Worm (Caenorhabditis elegans) whole organism, late embryonic: ENCODE measurements around the gene ZK262.9.
"Not testable (repeated sequence)": the region's sequence is repeated elsewhere in the genome, so short reads cannot be mapped to it uniquely, and the experiment has no call there.

ENCODE experiments used
- C38D4.7 ChIP-seq: fragments of 200-800 bp; sonication (Bioruptor generic); optimal IDR thresholded peaks from 2 replicates; lab custom pipeline; 2018; ENCODE audit warnings: mild to moderate bottlenecking, missing genetic modification characterization, moderate library complexity, missing compliant biosample characterization
- F13H6.1 ChIP-seq: sonication (generic microtip); optimal IDR thresholded peaks from 2 replicates; lab custom pipeline; 2016; ENCODE audit warnings: missing genetic modification characterization, missing compliant biosample characterization
- K02D7.2 ChIP-seq: sonication (generic microtip); optimal IDR thresholded peaks from 2 replicates; lab custom pipeline; 2017; ENCODE audit warnings: mild to moderate bottlenecking, missing genetic modification characterization, missing compliant biosample characterization
- ahr-1 ChIP-seq: sonication (generic microtip); optimal IDR thresholded peaks from 2 replicates; lab custom pipeline; 2016; ENCODE audit warnings: missing genetic modification characterization, missing compliant biosample characterization
- ceh-14 ChIP-seq: sonication (generic microtip); optimal IDR thresholded peaks from 2 replicates; lab custom pipeline; 2016; ENCODE audit warnings: missing genotype, missing genetic modification characterization, missing compliant biosample characterization
- ceh-18 ChIP-seq: sonication (generic microtip); optimal IDR thresholded peaks from 2 replicates; lab custom pipeline; 2016; ENCODE audit warnings: missing genetic modification characterization, missing compliant biosample characterization
- ceh-19 ChIP-seq: fragments of 200-800 bp; sonication (Bioruptor generic); optimal IDR thresholded peaks from 2 replicates; lab custom pipeline; 2018; ENCODE audit warnings: mild to moderate bottlenecking, missing genetic modification characterization, missing compliant biosample characterization
- ceh-2 ChIP-seq: sonication (generic microtip); optimal IDR thresholded peaks from 2 replicates; lab custom pipeline; 2016; ENCODE audit warnings: missing genotype, missing genetic modification characterization, missing compliant biosample characterization
- ceh-22 ChIP-seq: sonication (generic microtip); optimal IDR thresholded peaks from 2 replicates; lab custom pipeline; 2017; ENCODE audit warnings: missing biosample characterization, missing genetic modification characterization
- ceh-24 ChIP-seq: sonication (generic microtip); optimal IDR thresholded peaks from 2 replicates; lab custom pipeline; 2016; ENCODE audit warnings: mild to moderate bottlenecking, missing genetic modification characterization, missing compliant biosample characterization
- ceh-34 ChIP-seq: sonication (generic microtip); optimal IDR thresholded peaks from 2 replicates; lab custom pipeline; 2016; ENCODE audit warnings: mild to moderate bottlenecking, missing genetic modification characterization, missing compliant biosample characterization
- che-1 ChIP-seq: sonication (generic microtip); optimal IDR thresholded peaks from 2 replicates; lab custom pipeline; 2016; ENCODE audit warnings: mild to moderate bottlenecking, missing genetic modification characterization, missing compliant biosample characterization
- elt-2 ChIP-seq: sonication (generic microtip); optimal IDR thresholded peaks from 2 replicates; lab custom pipeline; 2016; ENCODE audit warnings: missing genetic modification reagents, missing genetic modification characterization, missing compliant biosample characterization
- fkh-10 ChIP-seq: fragments of 150-350 bp; optimal IDR thresholded peaks from 2 replicates; lab custom pipeline; 2014; ENCODE audit warnings: missing biosample characterization, missing genetic modification reagents, missing genetic modification characterization
- gmeb-2 ChIP-seq: sonication (generic microtip); optimal IDR thresholded peaks from 2 replicates; lab custom pipeline; 2016; ENCODE audit warnings: missing genetic modification characterization, inconsistent platforms, missing compliant biosample characterization
- hlh-15 ChIP-seq: sonication (generic microtip); optimal IDR thresholded peaks from 2 replicates; lab custom pipeline; 2016; ENCODE audit warnings: missing genetic modification characterization, missing compliant biosample characterization
- hlh-6 ChIP-seq: sonication (generic microtip); optimal IDR thresholded peaks from 2 replicates; lab custom pipeline; 2016; ENCODE audit warnings: missing genotype, missing genetic modification characterization, missing compliant biosample characterization
- hlh-8 ChIP-seq: sonication (generic microtip); optimal IDR thresholded peaks from 2 replicates; lab custom pipeline; 2016; ENCODE audit warnings: missing genotype, missing genetic modification characterization, missing compliant biosample characterization
- lim-6 ChIP-seq: sonication (generic microtip); optimal IDR thresholded peaks from 2 replicates; lab custom pipeline; 2016; ENCODE audit warnings: missing genetic modification characterization, missing compliant biosample characterization
- nfya-1 ChIP-seq: sonication (generic microtip); optimal IDR thresholded peaks from 2 replicates; lab custom pipeline; 2017; ENCODE audit warnings: missing genetic modification characterization, mild to moderate bottlenecking, missing compliant biosample characterization, antibody characterized with exemption, moderate library complexity
- nhr-11 ChIP-seq: fragments of 150-350 bp; optimal IDR thresholded peaks from 2 replicates; lab custom pipeline; 2014; ENCODE audit warnings: missing biosample characterization, missing genetic modification characterization
- nhr-232 ChIP-seq: sonication (generic microtip); optimal IDR thresholded peaks from 2 replicates; lab custom pipeline; 2016; ENCODE audit warnings: missing genetic modification characterization, missing compliant biosample characterization
- pax-1 ChIP-seq: fragments of 150-350 bp; optimal IDR thresholded peaks from 2 replicates; lab custom pipeline; 2014; ENCODE audit warnings: missing biosample characterization, missing genetic modification characterization
- pha-4 ChIP-seq: fragments of 150-350 bp; optimal IDR thresholded peaks from 2 replicates; lab custom pipeline; 2018; ENCODE audit warnings: missing biosample characterization, missing genetic modification reagents, missing genetic modification characterization
- pqm-1 ChIP-seq: sonication (generic microtip); optimal IDR thresholded peaks from 2 replicates; lab custom pipeline; 2016; ENCODE audit warnings: missing genetic modification characterization, missing compliant biosample characterization
- ref-2 ChIP-seq: sonication (generic microtip); optimal IDR thresholded peaks from 2 replicates; lab custom pipeline; 2016; ENCODE audit warnings: missing genetic modification characterization, missing compliant biosample characterization
- rnt-1 ChIP-seq: sonication (generic microtip); optimal IDR thresholded peaks from 2 replicates; lab custom pipeline; 2016; ENCODE audit warnings: missing genetic modification characterization, missing compliant biosample characterization
- sdc-2 ChIP-seq: sonication (generic microtip); optimal IDR thresholded peaks from 2 replicates; lab custom pipeline; 2016; ENCODE audit warnings: missing genotype, missing genetic modification characterization, missing compliant biosample characterization
- sox-2 ChIP-seq: fragments of 200-800 bp; sonication (Bioruptor generic); IDR thresholded peaks from 2 replicates; pipeline ENCODE4 v1.3.6; 2022; ENCODE audit warnings: missing genetic modification reagents, missing genetic modification characterization, missing compliant biosample characterization
- syd-9 ChIP-seq: sonication (generic microtip); optimal IDR thresholded peaks from 2 replicates; lab custom pipeline; 2016; ENCODE audit warnings: mild to moderate bottlenecking, missing genetic modification characterization, moderate library complexity, missing compliant biosample characterization
- tbx-2 ChIP-seq: sonication (generic microtip); optimal IDR thresholded peaks from 2 replicates; lab custom pipeline; 2016; ENCODE audit warnings: missing genetic modification characterization, missing compliant biosample characterization
- tbx-7 ChIP-seq: sonication (generic microtip); optimal IDR thresholded peaks from 2 replicates; lab custom pipeline; 2016; ENCODE audit warnings: missing genotype, missing genetic modification characterization, missing compliant biosample characterization
- unc-42 ChIP-seq: sonication (generic microtip); optimal IDR thresholded peaks from 2 replicates; lab custom pipeline; 2016; ENCODE audit warnings: missing genotype, missing genetic modification characterization, missing compliant biosample characterization
- unc-55 ChIP-seq: sonication (generic microtip); optimal IDR thresholded peaks from 2 replicates; lab custom pipeline; 2017; ENCODE audit warnings: missing biosample characterization, missing genetic modification reagents, missing genetic modification characterization
- unc-86 ChIP-seq: sonication (generic microtip); optimal IDR thresholded peaks from 2 replicates; lab custom pipeline; 2016; ENCODE audit warnings: missing genetic modification characterization, missing compliant biosample characterization
- ztf-16 ChIP-seq: sonication (generic microtip); optimal IDR thresholded peaks from 2 replicates; lab custom pipeline; 2017; ENCODE audit warnings: missing genetic modification characterization, missing compliant biosample characterization

The ZK262.9 gene

DNA sequence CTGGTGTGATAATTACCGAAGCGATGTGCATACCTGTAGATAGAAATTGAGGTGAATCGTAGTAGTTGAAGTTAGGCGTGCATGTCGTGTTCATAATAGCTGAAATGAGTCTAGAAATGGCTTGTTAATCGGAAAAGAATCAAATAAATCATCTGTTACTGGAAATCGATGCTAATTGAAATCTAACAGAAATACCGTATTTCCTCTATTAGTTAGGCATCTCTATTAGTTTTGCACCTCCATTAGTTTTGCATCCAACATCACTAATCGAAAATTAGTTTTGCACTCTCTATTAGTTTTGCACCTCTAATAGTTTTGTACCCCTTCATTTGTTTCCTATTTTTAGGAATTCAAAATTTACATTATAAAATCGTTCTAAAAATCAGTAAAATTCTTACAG is 34.8 kb upstream of the ZK262.9 start, which contains the start of gene srh-209:
Gene srh-209, minus strand, starts transcription at position 101 of the 400 bp plus-strand sequence.
- not testable (repeated sequence) for TF ChIP-seq nhr-232 (tag; lab: Kevin White, UChicago); elt-2 (tag; lab: Kevin White, UChicago); F13H6.1

DNA sequence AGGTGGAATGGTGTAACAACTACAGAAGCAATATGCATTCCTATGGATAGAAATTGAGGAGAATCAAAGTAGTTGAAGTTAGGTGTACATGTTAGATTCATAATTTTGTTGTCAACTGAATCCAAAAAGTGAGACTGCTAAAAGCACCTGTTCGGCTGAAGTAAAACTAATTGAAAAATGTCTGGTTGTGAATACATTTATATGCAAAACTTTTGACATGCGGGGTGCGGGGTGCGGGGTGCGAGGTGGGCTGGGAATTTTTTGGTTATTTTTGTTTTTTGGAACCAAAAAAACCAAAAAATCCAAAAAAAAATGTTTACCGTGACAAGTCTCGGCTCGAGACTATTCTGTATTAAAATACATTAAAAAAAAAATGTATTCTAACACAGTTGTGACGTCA is 29.4 kb upstream of the ZK262.9 start, which contains the start of gene srh-207:
Gene srh-207, minus strand, starts transcription at position 101 of the 400 bp plus-strand sequence.
- TF ChIP-seq hlh-6 (tag; lab: Kevin White, UChicago): no peak
- no peak for TF ChIP-seq F13H6.1
- no peak for TF ChIP-seq ceh-34
- TF ChIP-seq lim-6 (tag; lab: Kevin White, UChicago): no peak
- TF ChIP-seq che-1: no peak
- no peak for TF ChIP-seq ref-2
- TF ChIP-seq ceh-22 (tag; lab: Kevin White, UChicago): no peak
- no peak for TF ChIP-seq nhr-232 (tag; lab: Kevin White, UChicago)
- TF ChIP-seq unc-42 (tag; lab: Kevin White, UChicago): no peak
- TF ChIP-seq K02D7.2 (tag; lab: Kevin White, UChicago): no peak

DNA sequence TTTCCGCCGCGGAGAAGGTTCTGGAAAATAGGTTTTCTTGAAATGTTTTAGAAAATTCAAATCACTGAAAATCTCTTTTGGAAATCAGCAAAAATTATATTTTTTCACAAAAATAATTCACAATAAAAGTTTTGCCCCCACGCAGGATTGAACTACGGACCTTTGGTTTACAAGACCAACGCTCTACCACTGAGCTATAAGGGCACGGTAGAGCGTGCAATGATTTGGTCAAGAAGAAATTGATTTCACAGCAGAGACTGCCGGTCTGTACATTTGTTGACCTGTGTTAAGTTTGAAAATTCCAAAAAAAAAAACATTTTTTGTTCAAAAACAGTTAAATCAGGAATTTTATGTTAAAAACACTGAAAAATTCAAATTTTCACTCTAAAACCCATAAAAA is 27.2 kb upstream of the ZK262.9 start:
- TF ChIP-seq sdc-2 (no peak), gmeb-2 (tag; lab: Kevin White, UChicago) (no peak)
- TF ChIP-seq, all 69 proteins: peak for 0

DNA sequence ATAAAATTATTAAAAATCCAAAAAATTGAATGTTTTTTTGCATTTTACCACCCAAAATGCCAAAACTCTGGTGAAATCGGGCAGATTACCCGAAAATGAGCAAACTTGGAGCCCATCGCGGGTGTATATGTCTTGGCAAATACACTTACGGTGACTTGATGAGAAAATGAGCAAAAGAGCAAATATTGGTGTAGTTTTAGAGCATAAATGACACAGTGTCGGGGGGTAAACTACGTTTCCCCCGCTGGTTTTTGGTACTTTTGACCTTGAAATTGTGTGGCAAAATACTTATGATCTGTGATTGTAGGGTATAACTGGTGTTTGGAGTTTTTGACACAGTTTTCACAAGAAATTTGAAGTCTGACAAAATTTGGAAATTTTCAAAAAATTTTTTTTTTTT is 26.7 kb upstream of the ZK262.9 start, which contains the start of gene ZK262.2:
Gene ZK262.2, minus strand, starts transcription at position 101 of the 400 bp plus-strand sequence.
- TF ChIP-seq pax-1 (tag; lab: Kevin White, UChicago) (no peak), unc-42 (tag; lab: Kevin White, UChicago) (no peak), hlh-15 (tag; lab: Kevin White, UChicago) (no peak), fkh-10 (GFP tag; lab: Kevin White, UChicago) (no peak), ztf-16 (tag; lab: Kevin White, UChicago) (no peak), pha-4 (tag; lab: Kevin White, UChicago) (no peak), ceh-18 (tag; lab: Kevin White, UChicago) (no peak), ceh-19 (GFP tag; lab: Kevin White, UChicago) (no peak)

DNA sequence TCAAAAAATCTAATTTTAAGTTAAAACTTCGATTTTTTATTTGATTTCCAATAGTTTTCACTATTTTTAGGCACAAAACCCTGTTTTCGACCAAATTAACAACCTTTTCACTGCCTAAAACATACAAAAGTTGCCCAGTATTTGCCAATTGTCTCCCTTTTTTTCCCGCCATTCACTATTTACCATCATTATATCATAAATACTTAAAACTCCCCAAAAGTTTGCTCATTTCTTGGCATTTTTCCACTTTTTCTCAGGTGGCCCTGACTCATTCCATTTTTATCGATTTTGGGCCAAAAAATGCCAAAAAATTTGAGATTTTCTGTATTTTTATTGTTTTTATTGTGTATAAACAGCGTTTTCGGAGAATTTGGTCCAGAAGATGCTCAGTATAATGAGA is 25.5 kb upstream of the ZK262.9 start, which contains the start of gene txt-8:
Gene txt-8, plus strand, starts transcription at position 301 of the 400 bp plus-strand sequence.
- no peak for TF ChIP-seq sdc-2
- no peak for TF ChIP-seq K02D7.2 (tag; lab: Kevin White, UChicago)
- TF ChIP-seq ceh-2 (tag; lab: Kevin White, UChicago): no peak
- no peak for TF ChIP-seq hlh-8
- no peak for TF ChIP-seq ceh-18 (tag; lab: Kevin White, UChicago)

DNA sequence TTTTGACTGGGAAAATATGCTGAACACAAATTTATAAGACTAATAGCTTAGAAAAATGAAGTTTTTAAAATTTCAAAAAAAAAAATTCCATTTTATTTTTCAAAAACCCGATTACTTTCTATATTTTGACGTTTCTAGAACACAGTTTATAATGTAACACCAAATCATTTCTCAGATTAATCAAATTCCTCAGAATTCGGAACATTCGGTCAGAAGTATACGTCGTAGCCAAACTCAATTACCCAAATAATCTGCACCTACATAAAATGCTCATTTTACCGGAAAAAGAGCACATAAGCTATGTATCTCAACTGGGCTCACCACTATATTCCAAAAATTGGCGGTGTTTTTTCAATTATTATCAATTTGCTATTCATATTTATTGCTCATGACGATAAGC is 18.8 kb upstream of the ZK262.9 start, which contains the start of gene srj-26:
Gene srj-26, plus strand, starts transcription at position 301 of the 400 bp plus-strand sequence.
- TF ChIP-seq tbx-2 (tag; lab: Kevin White, UChicago): no peak
- TF ChIP-seq unc-42 (tag; lab: Kevin White, UChicago): no peak
- no peak for TF ChIP-seq gmeb-2 (tag; lab: Kevin White, UChicago)
- TF ChIP-seq unc-86 (tag; lab: Kevin White, UChicago): no peak
- TF ChIP-seq hlh-15 (tag; lab: Kevin White, UChicago): no peak
- no peak for TF ChIP-seq syd-9 (tag; lab: Kevin White, UChicago)
- TF ChIP-seq ceh-19 (GFP tag; lab: Kevin White, UChicago): no peak
- TF ChIP-seq, all 69 proteins: peak for 0

DNA sequence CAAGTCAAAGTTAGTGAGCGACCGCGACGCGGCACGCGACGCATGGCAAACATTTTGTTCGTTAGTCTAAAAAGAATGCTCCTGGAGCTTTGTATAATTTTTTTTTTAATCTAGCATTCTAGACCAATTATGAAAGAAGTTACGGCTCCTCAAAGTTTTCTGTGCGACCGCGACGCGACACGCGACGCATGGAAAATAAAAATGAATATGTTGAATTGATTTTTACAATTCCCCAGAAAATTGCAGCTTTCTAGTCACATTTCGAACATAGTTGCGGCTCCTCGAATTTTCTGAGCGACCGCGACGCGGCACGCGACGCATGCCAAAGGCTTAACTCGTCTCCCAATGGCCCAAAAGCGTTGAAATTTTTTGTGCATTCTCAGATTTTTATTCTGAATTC is 15.1 kb upstream of the ZK262.9 start, which contains the start of gene ZK262.4:
Gene ZK262.4, minus strand, starts transcription at position 101 of the 400 bp plus-strand sequence.
- TF ChIP-seq ceh-24 (tag; lab: Kevin White, UChicago) (no peak), F13H6.1 (no peak), elt-2 (tag; lab: Kevin White, UChicago) (no peak), sox-2 (GFP tag; lab: Robert Waterston, UW) (no peak), ceh-2 (tag; lab: Kevin White, UChicago) (no peak), ahr-1 (tag; lab: Kevin White, UChicago) (no peak), C38D4.7 (no peak), nhr-11 (tag; lab: Kevin White, UChicago) (no peak), pqm-1 (tag; lab: Kevin White, UChicago) (no peak), nhr-232 (tag; lab: Kevin White, UChicago) (no peak), unc-55 (GFP tag; lab: Kevin White, UChicago) (no peak), hlh-6 (tag; lab: Kevin White, UChicago) (no peak), ceh-14 (tag; lab: Kevin White, UChicago) (no peak), nfya-1 (tag; lab: Kevin White, UChicago) (no peak), pha-4 (tag; lab: Kevin White, UChicago) (no peak), sdc-2 (no peak), tbx-7 (tag; lab: Kevin White, UChicago) (no peak), rnt-1 (tag; lab: Kevin White, UChicago) (no peak)
